Worm (Caenorhabditis elegans) whole organism, mixed stage, embryonic: ENCODE data around the gene clec-160.

ENCODE experiments used
- M03D4.4 ChIP-seq: sonication (generic microtip); optimal IDR thresholded peaks from 2 replicates; lab custom pipeline; 2017; ENCODE audit warnings: mild to moderate bottlenecking, missing genetic modification characterization, missing compliant biosample characterization
- bed-3 ChIP-seq: fragments of 200-800 bp; sonication (Bioruptor generic); optimal IDR thresholded peaks from 3 replicates; lab custom pipeline; 2018; ENCODE audit warnings: mild to moderate bottlenecking, missing genetic modification characterization, moderate library complexity, missing compliant biosample characterization
- blmp-1 ChIP-seq: fragments of 150-350 bp; optimal IDR thresholded peaks from 2 replicates; lab custom pipeline; 2014; ENCODE audit warnings: missing biosample characterization, missing genetic modification characterization
- ceh-39 ChIP-seq: fragments of 150-350 bp; optimal IDR thresholded peaks from 2 replicates; lab custom pipeline; 2014; ENCODE audit warnings: missing biosample characterization, missing genetic modification characterization
- ceh-43 ChIP-seq: fragments of 200-800 bp; sonication (Bioruptor generic); optimal IDR thresholded peaks from 2 replicates; lab custom pipeline; 2018; ENCODE audit warnings: mild to moderate bottlenecking, missing genetic modification characterization, moderate library complexity, missing compliant biosample characterization
- ces-1 ChIP-seq: fragments of 150-350 bp; optimal IDR thresholded peaks from 2 replicates; lab custom pipeline; 2014; ENCODE audit warnings: missing biosample characterization, missing genetic modification reagents, missing genetic modification characterization
- cnd-1 ChIP-seq: fragments of 200-800 bp; sonication (Bioruptor generic); optimal IDR thresholded peaks from 2 replicates; lab custom pipeline; 2018; ENCODE audit warnings: mild to moderate bottlenecking, missing genetic modification characterization, missing compliant biosample characterization
- drap-1 ChIP-seq: fragments of 200-800 bp; sonication (Bioruptor generic); optimal IDR thresholded peaks from 3 replicates; lab custom pipeline; 2018; ENCODE audit warnings: mild to moderate bottlenecking, missing genetic modification characterization, missing compliant biosample characterization
- elt-1 ChIP-seq: sonication (generic microtip); optimal IDR thresholded peaks from 2 replicates; lab custom pipeline; 2017; ENCODE audit warnings: missing genetic modification characterization, mild to moderate bottlenecking, missing compliant biosample characterization, antibody characterized with exemption, moderate library complexity, borderline replicate concordance; ENCODE audit not compliant: insufficient read depth
- elt-3 ChIP-seq: fragments of 150-350 bp; optimal IDR thresholded peaks from 2 replicates; lab custom pipeline; 2014; ENCODE audit warnings: missing biosample characterization, missing genetic modification characterization
- flh-1 ChIP-seq: fragments of 200-800 bp; sonication (Bioruptor generic); optimal IDR thresholded peaks from 2 replicates; lab custom pipeline; 2018; ENCODE audit warnings: mild to moderate bottlenecking, missing genetic modification characterization, moderate library complexity, missing compliant biosample characterization
- ham-2 ChIP-seq: fragments of 200-800 bp; sonication (Bioruptor generic); optimal IDR thresholded peaks from 2 replicates; lab custom pipeline; 2018; ENCODE audit warnings: mild to moderate bottlenecking, missing genetic modification characterization, missing compliant biosample characterization
- hlh-1 ChIP-seq: fragments of 150-350 bp; optimal IDR thresholded peaks from 2 replicates; lab custom pipeline; 2014; ENCODE audit warnings: missing biosample characterization, missing genetic modification reagents, missing genetic modification characterization
- lin-13 ChIP-seq: fragments of 150-350 bp; optimal IDR thresholded peaks from 2 replicates; lab custom pipeline; 2014; ENCODE audit warnings: missing biosample characterization, missing genetic modification characterization
- lin-32 ChIP-seq: fragments of 200-800 bp; sonication (Bioruptor generic); optimal IDR thresholded peaks from 2 replicates; lab custom pipeline; 2018; ENCODE audit warnings: mild to moderate bottlenecking, missing genetic modification characterization, missing compliant biosample characterization
- mls-2 ChIP-seq: sonication (generic microtip); optimal IDR thresholded peaks from 2 replicates; lab custom pipeline; 2016; ENCODE audit warnings: mild to moderate bottlenecking, missing genetic modification characterization, moderate library complexity, missing compliant biosample characterization
- nhr-12 ChIP-seq: fragments of 150-350 bp; optimal IDR thresholded peaks from 2 replicates; lab custom pipeline; 2014; ENCODE audit warnings: missing biosample characterization, missing genetic modification characterization
- nhr-2 ChIP-seq: fragments of 150-350 bp; optimal IDR thresholded peaks from 2 replicates; lab custom pipeline; 2014; ENCODE audit warnings: missing biosample characterization, missing genetic modification characterization
- nhr-237 ChIP-seq: fragments of 150-350 bp; optimal IDR thresholded peaks from 2 replicates; lab custom pipeline; 2014; ENCODE audit warnings: missing biosample characterization, missing genetic modification characterization
- nhr-76 ChIP-seq: sonication (generic microtip); optimal IDR thresholded peaks from 2 replicates; lab custom pipeline; 2017; ENCODE audit warnings: missing biosample characterization, missing genetic modification characterization
- pha-4 ChIP-seq: fragments of 150-350 bp; optimal IDR thresholded peaks from 2 replicates; lab custom pipeline; 2018; ENCODE audit warnings: missing biosample characterization, missing genetic modification reagents, missing genetic modification characterization
- sem-2 ChIP-seq: fragments of 200-800 bp; sonication (Bioruptor generic); optimal IDR thresholded peaks from 2 replicates; lab custom pipeline; 2018; ENCODE audit warnings: mild to moderate bottlenecking, missing genetic modification characterization, missing compliant biosample characterization
- snpc-4 ChIP-seq: fragments of 150-350 bp; optimal IDR thresholded peaks from 2 replicates; lab custom pipeline; 2014; ENCODE audit warnings: missing biosample characterization, missing genetic modification characterization
- sptf-1 ChIP-seq: sonication (generic microtip); optimal IDR thresholded peaks from 2 replicates; lab custom pipeline; 2017; ENCODE audit warnings: mild to moderate bottlenecking, missing genetic modification characterization, moderate library complexity, missing compliant biosample characterization
- tbx-8 ChIP-seq: fragments of 200-800 bp; sonication (Bioruptor generic); optimal IDR thresholded peaks from 2 replicates; lab custom pipeline; 2018; ENCODE audit warnings: mild to moderate bottlenecking, missing genetic modification characterization, moderate library complexity, missing compliant biosample characterization
- unc-120 ChIP-seq: sonication (generic microtip); optimal IDR thresholded peaks from 2 replicates; lab custom pipeline; 2017; ENCODE audit warnings: missing genetic modification characterization, missing compliant biosample characterization; ENCODE audit not compliant: poor library complexity, severe bottlenecking
- unc-39 ChIP-seq: fragments of 150-350 bp; optimal IDR thresholded peaks from 2 replicates; lab custom pipeline; 2014; ENCODE audit warnings: missing biosample characterization, missing genetic modification characterization
- unc-62 ChIP-seq: fragments of 150-350 bp; optimal IDR thresholded peaks from 2 replicates; lab custom pipeline; 2014; ENCODE audit warnings: missing biosample characterization, missing genetic modification reagents, missing genetic modification characterization
- zip-8 ChIP-seq: fragments of 150-350 bp; optimal IDR thresholded peaks from 2 replicates; lab custom pipeline; 2014; ENCODE audit warnings: missing biosample characterization, missing genetic modification characterization
- ztf-11 ChIP-seq: fragments of 150-350 bp; optimal IDR thresholded peaks from 2 replicates; lab custom pipeline; 2014; ENCODE audit warnings: missing biosample characterization, missing genetic modification characterization

clec-160 gene

DNA sequence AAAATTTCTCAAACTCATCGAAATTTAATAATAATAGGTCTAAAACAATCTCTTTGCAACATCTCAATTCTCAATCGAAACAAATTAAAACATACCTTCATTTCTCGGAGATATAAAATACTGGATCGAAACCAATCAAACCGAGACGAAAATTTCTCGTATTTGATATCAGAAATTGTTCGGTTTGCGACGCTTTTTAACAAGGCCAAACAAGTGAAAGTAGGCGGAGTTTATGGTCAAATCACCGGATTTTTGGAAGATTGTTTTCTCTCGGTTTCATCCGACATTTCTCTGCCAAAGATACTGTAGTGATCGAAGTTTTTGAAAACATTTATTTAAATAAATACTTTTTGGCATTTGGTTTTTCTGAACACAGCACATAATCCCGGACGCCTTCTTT, 40.4 kb downstream of the clec-160 start, which contains the start of gene C02F5.14:
Gene C02F5.14, minus strand, starts transcription at position 157 of the 400 bp plus-strand sequence.
- no peak for TF ChIP-seq M03D4.4
- TF ChIP-seq pha-4, result no peak
- TF ChIP-seq ztf-11, result no peak
- TF ChIP-seq ham-2 (GFP tag; lab: Kevin White, UChicago), result no peak
- TF ChIP-seq nhr-76 (tag; lab: Kevin White, UChicago), result no peak
- TF ChIP-seq elt-3 (tag; lab: Kevin White, UChicago), result no peak
- no peak for TF ChIP-seq snpc-4 (tag; lab: Kevin White, UChicago)
- no peak for TF ChIP-seq lin-32
- TF ChIP-seq sem-2 (GFP tag; lab: Kevin White, UChicago), result no peak
- TF ChIP-seq blmp-1 (tag; lab: Kevin White, UChicago), result no peak
- no peak for TF ChIP-seq unc-120 (tag; lab: Kevin White, UChicago)
- no peak for TF ChIP-seq unc-62 (GFP tag; lab: Kevin White, UChicago)
- no peak for TF ChIP-seq nhr-2 (tag; lab: Kevin White, UChicago)
- TF ChIP-seq nhr-237 (tag; lab: Kevin White, UChicago), result no peak
- no peak for TF ChIP-seq elt-1 (tag; lab: Kevin White, UChicago)
- no peak for TF ChIP-seq cnd-1 (tag; lab: Kevin White, UChicago)

DNA sequence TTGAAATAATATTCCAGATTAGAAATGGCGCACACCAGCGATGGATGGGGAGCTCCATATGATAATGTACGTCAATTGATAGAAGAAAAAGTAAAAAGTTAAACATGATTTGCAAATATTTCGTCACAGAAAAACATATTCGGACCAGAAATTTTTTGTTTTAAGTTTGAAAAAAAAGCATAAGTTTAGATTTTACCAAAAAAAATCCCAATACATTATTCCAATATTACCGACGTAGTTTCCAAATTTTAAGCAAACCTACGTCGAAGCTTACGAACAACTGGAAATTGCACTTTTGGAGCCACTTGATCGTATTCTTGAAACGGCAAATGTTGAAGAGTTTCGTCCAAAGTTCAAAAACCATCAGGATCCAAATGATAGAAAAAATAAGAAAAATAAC, 43.1 kb downstream of the clec-160 start, which contains the start of gene henn-1:
Gene henn-1, plus strand, starts transcription at position 18 of the 400 bp plus-strand sequence.
- TF ChIP-seq snpc-4 (tag; lab: Kevin White, UChicago) (no peak), unc-39 (tag; lab: Kevin White, UChicago) (no peak), ceh-39 (tag; lab: Kevin White, UChicago) (no peak), hlh-1 (tag; lab: Kevin White, UChicago) (no peak), drap-1 (GFP tag; lab: Kevin White, UChicago) (no peak), bed-3 (no peak), sem-2 (GFP tag; lab: Kevin White, UChicago) (no peak), ceh-43 (GFP tag; lab: Kevin White, UChicago) (no peak), nhr-12 (tag; lab: Kevin White, UChicago) (no peak), ces-1 (GFP tag; lab: Kevin White, UChicago) (no peak)

DNA sequence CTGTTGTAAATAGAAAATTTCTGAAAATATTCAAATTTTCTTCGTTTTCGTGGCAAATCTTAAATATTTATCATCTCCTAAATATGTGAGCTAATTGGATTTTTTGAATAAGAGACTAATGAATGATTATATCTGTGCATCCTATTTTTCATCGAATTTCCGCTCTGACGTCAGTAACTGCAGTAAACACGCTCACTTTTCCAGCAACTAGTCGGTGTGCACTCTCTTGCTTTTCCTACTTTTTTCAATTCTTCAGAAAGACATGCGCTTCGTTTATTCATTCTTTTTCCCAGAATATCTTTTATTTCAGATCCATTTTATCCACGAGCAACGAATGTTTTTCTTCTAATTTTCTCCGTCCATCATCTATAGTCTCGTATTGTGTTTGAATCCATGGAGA, 46.3 kb downstream of the clec-160 start:
- TF ChIP-seq elt-3 (tag; lab: Kevin White, UChicago) (no peak), bed-3 (no peak), snpc-4 (tag; lab: Kevin White, UChicago) (no peak), zip-8 (tag; lab: Kevin White, UChicago) (no peak), drap-1 (GFP tag; lab: Kevin White, UChicago) (no peak), nhr-237 (tag; lab: Kevin White, UChicago) (no peak), tbx-8 (GFP tag; lab: Kevin White, UChicago) (no peak)
- TF ChIP-seq, all 35 proteins: peak for 0

DNA sequence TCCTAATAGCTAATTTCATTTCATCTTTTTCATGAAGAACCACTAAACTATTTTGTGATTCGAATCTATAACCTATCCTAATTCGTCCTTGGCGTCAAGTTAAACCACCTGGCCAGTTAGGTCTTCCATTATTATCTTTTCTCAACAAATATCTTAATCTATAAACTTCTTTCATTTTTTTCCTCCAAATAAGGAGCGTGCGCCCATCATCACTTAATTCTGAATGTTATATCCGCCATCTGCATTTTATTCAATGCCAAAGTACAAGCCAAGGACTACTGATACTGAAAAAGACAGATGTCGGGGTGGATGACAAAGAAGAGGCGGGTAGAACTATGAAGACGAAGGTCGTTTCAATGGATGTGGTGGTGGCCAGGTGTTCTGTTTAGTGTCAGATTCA, 46.9 kb downstream of the clec-160 start:
- no peak for TF ChIP-seq unc-62 (GFP tag; lab: Kevin White, UChicago)
- no peak for TF ChIP-seq sem-2 (GFP tag; lab: Kevin White, UChicago)
- no peak for TF ChIP-seq M03D4.4
- TF ChIP-seq ceh-39 (tag; lab: Kevin White, UChicago), result no peak
- TF ChIP-seq, all 35 proteins: peak for 0

DNA sequence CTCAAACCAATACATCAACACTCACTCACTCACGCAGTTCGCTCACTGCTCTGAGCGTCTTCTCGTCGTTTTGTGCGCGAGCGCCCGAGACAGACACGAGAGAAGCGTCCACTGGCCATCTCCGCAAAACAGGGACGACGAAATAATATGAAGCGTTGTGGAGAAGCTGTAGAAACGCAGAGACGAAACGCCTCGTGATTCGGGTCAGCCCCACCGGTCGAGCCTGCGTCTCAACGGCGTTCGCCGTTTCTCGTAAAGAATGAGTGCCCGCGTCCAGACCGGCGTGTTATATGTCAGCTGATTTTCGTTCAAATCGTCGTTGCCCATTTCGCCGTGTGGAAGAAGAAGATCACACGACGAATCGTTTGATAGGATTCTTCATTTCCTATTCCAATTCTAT, 48.3 kb downstream of the clec-160 start, which contains the start of gene fbxl-1:
Gene fbxl-1, plus strand, starts transcription at position 320 of the 400 bp plus-strand sequence.
- peak; percentile 71 for TF ChIP-seq unc-120 (tag; lab: Kevin White, UChicago)
- peak; percentile 33 for TF ChIP-seq ham-2 (GFP tag; lab: Kevin White, UChicago)
- TF ChIP-seq drap-1 (GFP tag; lab: Kevin White, UChicago), result peak; percentile 34
- TF ChIP-seq unc-39 (tag; lab: Kevin White, UChicago), result no peak
- peak; percentile 35 for TF ChIP-seq mls-2 (tag; lab: Kevin White, UChicago)
- TF ChIP-seq lin-13 (tag; lab: Kevin White, UChicago), result no peak

DNA sequence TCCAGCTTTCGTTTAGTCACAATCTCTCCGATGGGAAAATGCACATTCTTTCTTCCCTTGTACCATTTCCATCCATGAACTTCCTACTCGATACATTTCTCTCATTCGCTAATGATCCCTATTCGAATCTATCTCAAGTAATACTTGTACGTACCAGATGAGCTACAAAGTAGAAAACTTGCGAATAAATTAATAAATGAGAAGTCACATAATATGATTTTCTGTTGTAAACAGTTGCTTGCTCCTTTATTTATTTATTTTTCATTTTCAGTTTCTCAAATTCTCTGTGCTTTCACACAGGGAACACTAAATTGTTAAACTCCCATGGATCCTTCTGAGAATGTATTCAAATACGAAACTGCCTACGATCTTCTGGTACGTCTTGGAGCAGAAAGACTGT, 49.6 kb downstream of the clec-160 start, which contains the start of gene rfs-1:
Gene rfs-1, plus strand, starts transcription at position 301 of the 400 bp plus-strand sequence.
- TF ChIP-seq ces-1 (GFP tag; lab: Kevin White, UChicago) (no peak), ceh-43 (GFP tag; lab: Kevin White, UChicago) (no peak), nhr-12 (tag; lab: Kevin White, UChicago) (no peak), blmp-1 (tag; lab: Kevin White, UChicago) (no peak), drap-1 (GFP tag; lab: Kevin White, UChicago) (no peak), M03D4.4 (no peak), unc-62 (GFP tag; lab: Kevin White, UChicago) (no peak), bed-3 (no peak), snpc-4 (tag; lab: Kevin White, UChicago) (no peak), lin-32 (no peak), sptf-1 (tag; lab: Kevin White, UChicago) (no peak), zip-8 (tag; lab: Kevin White, UChicago) (no peak), lin-13 (tag; lab: Kevin White, UChicago) (no peak), elt-3 (tag; lab: Kevin White, UChicago) (no peak), flh-1 (GFP tag; lab: Kevin White, UChicago) (no peak), unc-120 (tag; lab: Kevin White, UChicago) (no peak), tbx-8 (GFP tag; lab: Kevin White, UChicago) (no peak)
